Worm (Caenorhabditis elegans) whole organism, mixed stage, embryonic: ENCODE results near the gene srw-84.

ENCODE experiments used
- blmp-1 ChIP-seq: fragments of 150-350 bp; optimal IDR thresholded peaks from 2 replicates; lab custom pipeline; 2014; ENCODE audit warnings: missing biosample characterization, missing genetic modification characterization
- nhr-237 ChIP-seq: fragments of 150-350 bp; optimal IDR thresholded peaks from 2 replicates; lab custom pipeline; 2014; ENCODE audit warnings: missing biosample characterization, missing genetic modification characterization
- pha-4 ChIP-seq: fragments of 150-350 bp; optimal IDR thresholded peaks from 2 replicates; lab custom pipeline; 2018; ENCODE audit warnings: missing biosample characterization, missing genetic modification reagents, missing genetic modification characterization
- snpc-4 ChIP-seq: fragments of 150-350 bp; optimal IDR thresholded peaks from 2 replicates; lab custom pipeline; 2014; ENCODE audit warnings: missing biosample characterization, missing genetic modification characterization
- unc-120 ChIP-seq: sonication (generic microtip); optimal IDR thresholded peaks from 2 replicates; lab custom pipeline; 2017; ENCODE audit warnings: missing genetic modification characterization, missing compliant biosample characterization; ENCODE audit not compliant: poor library complexity, severe bottlenecking

- TF ChIP-seq snpc-4 = no peak
- no peak for TF ChIP-seq unc-120 (tag; lab: Kevin White, UChicago)
- no peak for TF ChIP-seq pha-4
- TF ChIP-seq blmp-1 (tag; lab: Kevin White, UChicago) = no peak
- TF ChIP-seq nhr-237 (tag; lab: Kevin White, UChicago) = no peak
Measured at ce11 chrV:19416475-19416874, 35.4 kb downstream of the srw-84 start, which contains the start of the genes C25F9.4 and C25F9.9.
